Fruit fly (Drosophila melanogaster): Measurements from ENCODE around the gene CG12104.

CG12104 gene

dm6 chr3L:1577338-1577737 lies 25.1 kb downstream of the CG12104 start (continued):
- TF ChIP-seq CG17802 (tag; optimal IDR thresholded peaks at IDR 0.05) (no peak), CG10267 (tag; optimal IDR thresholded peaks at IDR 0.05) (no peak), corto (GFP tag; optimal IDR thresholded peaks at IDR 0.05) (no peak), CG7271 (tag; optimal IDR thresholded peaks at IDR 0.05) (no peak), ato (GFP tag; IDR thresholded peaks at IDR 0.05; ENCODE audit: partially characterized antibody) (no peak), ssp (GFP tag; IDR thresholded peaks at IDR 0.05) (no peak), gro (GFP tag; optimal IDR thresholded peaks at IDR 0.05) (no peak), gsb-n (tag; optimal IDR thresholded peaks at IDR 0.05) (no peak), MBD-R2 (GFP tag; IDR thresholded peaks at IDR 0.05) (peak; percentile 60), CG5953 (GFP tag; IDR thresholded peaks at IDR 0.05) (no peak), Kr (GFP tag; optimal IDR thresholded peaks at IDR 0.05) (no peak), lmd (GFP tag; IDR thresholded peaks at IDR 0.05) (no peak), CG10147 (GFP tag; optimal IDR thresholded peaks at IDR 0.05) (no peak), TFAM (GFP tag; optimal IDR thresholded peaks at IDR 0.05) (no peak), Spps (tag; optimal IDR thresholded peaks at IDR 0.05) (no peak), CG4360 (GFP tag; IDR thresholded peaks at IDR 0.05) (no peak), aop (GFP tag; IDR thresholded peaks at IDR 0.05) (no peak), pum (GFP tag; optimal IDR thresholded peaks at IDR 0.05) (no peak), odd (GFP tag; optimal IDR thresholded peaks at IDR 0.05) (no peak), Dfd (GFP tag; optimal IDR thresholded peaks at IDR 0.05) (no peak), D19A (tag; optimal IDR thresholded peaks at IDR 0.05) (no peak), seq (GFP tag; IDR thresholded peaks at IDR 0.05) (peak; percentile 75)

DNA sequence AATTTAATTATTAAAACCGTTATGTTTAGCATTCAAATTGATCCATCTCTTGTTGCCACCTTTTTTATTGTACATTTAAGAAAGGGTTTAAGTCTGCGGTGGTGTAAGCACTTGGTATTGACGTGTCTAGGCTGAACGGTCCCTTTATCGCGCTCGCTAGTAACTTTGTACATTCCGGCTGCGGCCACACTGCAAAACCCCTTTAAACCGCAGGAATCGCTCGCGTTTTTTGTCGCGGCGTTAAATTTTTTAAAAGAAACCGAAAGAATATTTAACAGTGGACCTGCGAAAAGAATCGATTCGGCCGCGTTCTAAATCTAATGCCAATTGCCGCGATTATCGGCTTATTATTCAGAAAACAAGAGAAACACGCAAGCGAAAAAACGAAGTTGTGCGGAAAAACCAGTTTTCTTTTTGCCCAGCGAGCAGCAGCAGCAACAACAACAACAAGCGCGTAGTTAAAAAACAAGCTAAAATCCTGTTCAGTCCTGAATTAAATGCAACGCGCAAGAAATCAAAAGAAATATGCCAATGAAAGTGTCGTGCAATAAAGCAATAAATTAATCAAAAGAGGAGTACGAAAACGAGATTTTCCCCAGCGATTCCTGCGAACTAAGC lies 25.9 kb downstream of the CG12104 start, which contains the start of gene CG13917:
Gene CG13917, plus strand, starts transcription at position 211 of the 618 bp plus-strand sequence.
- TF ChIP-seq Optix (GFP tag; IDR thresholded peaks at IDR 0.05) = no peak
- no peak for TF ChIP-seq tap (tag; optimal IDR thresholded peaks at IDR 0.05)
- no peak for TF ChIP-seq CG8765 (GFP tag; IDR thresholded peaks at IDR 0.05)
- no peak for TF ChIP-seq CkIIα-i1 (GFP tag; IDR thresholded peaks at IDR 0.05)
- TF ChIP-seq CG8388 (GFP tag; optimal IDR thresholded peaks at IDR 0.05) = no peak
- no peak for TF ChIP-seq CG5180 (GFP tag; optimal IDR thresholded peaks at IDR 0.05)
- TF ChIP-seq hbn (GFP tag; IDR thresholded peaks at IDR 0.05; ENCODE audit: partially characterized antibody) = 0 out of 2 replicates have a peak, but pooled peaks have one; percentile 25
- TF ChIP-seq CG6689 (GFP tag; IDR thresholded peaks at IDR 0.05) = no peak
- no peak for TF ChIP-seq twi (tag; optimal IDR thresholded peaks at IDR 0.05)
- TF ChIP-seq Sin3A (optimal IDR thresholded peaks at IDR 0.05) = peak; percentile 18
- TF ChIP-seq CG18764 (GFP tag; optimal IDR thresholded peaks at IDR 0.05) = no peak
- TF ChIP-seq ewg (GFP tag; optimal IDR thresholded peaks at IDR 0.05) = no peak
- peak; percentile 30 for TF ChIP-seq Fer1 (GFP tag; optimal IDR thresholded peaks at IDR 0.05)
- TF ChIP-seq CG14667 (GFP tag; IDR thresholded peaks at IDR 0.05) = no peak
- peak; percentile 41 for TF ChIP-seq CG12299 (tag; optimal IDR thresholded peaks at IDR 0.05)
- no peak for TF ChIP-seq Ada2b (GFP tag; IDR thresholded peaks at IDR 0.05)
- TF ChIP-seq Stat92E (GFP tag; optimal IDR thresholded peaks at IDR 0.05) = peak in 1 of 3 experiments; percentile 39
- TF ChIP-seq nerfin-1 (tag; optimal IDR thresholded peaks at IDR 0.05) = no peak
- TF ChIP-seq tll (GFP tag; optimal IDR thresholded peaks at IDR 0.05) = no peak
- TF ChIP-seq Scr (GFP tag; IDR thresholded peaks at IDR 0.05; ENCODE audit: partially characterized antibody) = 0 out of 2 replicates have a peak, but pooled peaks have one; percentile 19
- TF ChIP-seq chm (GFP tag; IDR thresholded peaks at IDR 0.05) = peak; percentile 70
- no peak for TF ChIP-seq CG11723 (GFP tag; optimal IDR thresholded peaks at IDR 0.05)
- TF ChIP-seq caup (GFP tag; optimal IDR thresholded peaks at IDR 0.05; ENCODE audit: severe bottlenecking) = no peak
- no peak for TF ChIP-seq Xbp1 (GFP tag; optimal IDR thresholded peaks at IDR 0.05)
- no peak for TF ChIP-seq bowl (GFP tag; IDR thresholded peaks at IDR 0.05)
- TF ChIP-seq knrl (GFP tag; IDR thresholded peaks at IDR 0.05; ENCODE audit: partially characterized antibody) = peak; percentile 21; the same call in 1 of the 3 replicates
- peak; percentile 28 for TF ChIP-seq CTCF (GFP tag; optimal IDR thresholded peaks at IDR 0.05)
- TF ChIP-seq h (optimal IDR thresholded peaks at IDR 0.05) = no peak
- TF ChIP-seq aop (GFP tag; IDR thresholded peaks at IDR 0.05) = no peak
- no peak for TF ChIP-seq CG32772 (GFP tag; IDR thresholded peaks at IDR 0.05)
